Worm (Caenorhabditis elegans) whole organism, L4/young adult: Measurements from ENCODE around the gene clec-221.

Source experiments
- W03F9.2 ChIP-seq: fragments of 150-350 bp; optimal IDR thresholded peaks from 2 replicates; lab custom pipeline; 2014; ENCODE audit warnings: missing biosample characterization, missing genetic modification characterization
- dao-5 ChIP-seq: sonication (generic microtip); optimal IDR thresholded peaks from 2 replicates; lab custom pipeline; 2016; ENCODE audit warnings: missing genotype, missing genetic modification characterization, moderate library complexity, missing compliant biosample characterization

DNA sequence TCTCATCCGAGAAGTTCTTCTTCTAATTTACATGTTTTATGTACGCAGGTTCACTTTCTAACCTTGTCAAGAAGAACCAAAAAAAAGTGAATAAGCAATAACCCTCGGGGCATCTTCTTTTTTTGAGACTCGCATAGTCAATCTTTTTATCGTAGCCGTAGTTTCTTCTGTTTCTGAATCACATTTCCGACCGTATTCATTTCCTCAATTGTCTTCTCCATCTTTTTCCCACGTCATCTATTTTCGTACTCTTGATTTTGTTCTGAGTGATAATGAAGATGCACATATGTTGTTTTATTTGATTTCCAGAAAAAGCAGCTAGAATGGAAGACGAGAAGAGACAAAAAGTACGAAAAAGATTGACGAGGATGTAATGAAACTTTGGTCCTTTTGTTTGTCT lies 9.3 kb downstream of the clec-221 start:
- no peak for TF ChIP-seq dao-5 (tag; lab: Kevin White, UChicago)
- no peak for TF ChIP-seq W03F9.2 (tag; lab: Kevin White, UChicago)
